Worm (Caenorhabditis elegans): Measurements from ENCODE around the gene C34F11.1.

C34F11.1 gene

DNA sequence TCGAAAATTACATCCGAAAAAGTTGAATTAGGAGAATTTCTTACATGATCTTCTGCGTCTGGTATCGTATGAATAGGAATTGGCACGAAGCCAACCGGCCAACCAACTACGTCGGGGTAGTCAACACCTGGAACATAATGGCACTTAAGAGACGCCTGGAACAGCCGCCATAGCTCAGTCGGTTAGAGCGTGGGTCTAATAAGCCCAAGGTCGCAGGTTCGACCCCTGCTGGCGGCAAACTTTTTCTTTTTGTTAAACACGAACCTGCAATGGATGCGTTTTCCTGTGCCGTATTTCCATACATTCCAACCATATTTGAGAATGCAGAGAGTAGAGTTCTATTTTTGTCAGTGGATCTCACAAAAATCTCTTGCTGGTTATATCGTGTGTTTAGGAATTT, 24.9 kb downstream of the C34F11.1 start (continued):
- peak; percentile 64; the same call in 1 of the 2 replicates for TF ChIP-seq dox-1 (GFP tag; IDR thresholded peaks at IDR 0.05)
- peak; percentile 93 for TF ChIP-seq tbp1 (GFP tag; optimal IDR thresholded peaks at IDR 0.05)
- peak; percentile 4 for TF ChIP-seq ztf-18 (tag; optimal IDR thresholded peaks at IDR 0.05)
- TF ChIP-seq egl-44 (GFP tag; IDR thresholded peaks at IDR 0.05) = no peak
- TF ChIP-seq rpc-1 (optimal IDR thresholded peaks at IDR 0.05) = peak; percentile 61
- peak; percentile 75 for TF ChIP-seq rpc-1 (tag; optimal IDR thresholded peaks at IDR 0.05)
- TF ChIP-seq die-1 (tag; optimal IDR thresholded peaks at IDR 0.05) = peak; percentile 33
- no peak for TF ChIP-seq chd-7 (tag; optimal IDR thresholded peaks at IDR 0.05)
- no peak for TF ChIP-seq lin-54 (GFP tag; optimal IDR thresholded peaks at IDR 0.05)
- TF ChIP-seq snpc-4 (GFP tag; optimal IDR thresholded peaks at IDR 0.05) = no peak
- no peak for TF ChIP-seq snpc-4 (tag; optimal IDR thresholded peaks at IDR 0.05)
- TF ChIP-seq nfyb-1 (GFP tag; IDR thresholded peaks at IDR 0.05) = peak; percentile 80
- peak; percentile 4 for TF ChIP-seq snpc-3.4 (tag; optimal IDR thresholded peaks at IDR 0.05)
- TF ChIP-seq ztf-28 (GFP tag; IDR thresholded peaks at IDR 0.05) = 0 out of 2 replicates have a peak, but pooled peaks have one; percentile 24
- peak; percentile 70 for TF ChIP-seq him-1 (tag; optimal IDR thresholded peaks at IDR 0.05)
- peak; percentile 53; the same call in 1 of the 2 replicates for TF ChIP-seq ekl-4 (GFP tag; IDR thresholded peaks at IDR 0.05)
- no peak for TF ChIP-seq fkh-3 (tag; optimal IDR thresholded peaks at IDR 0.05)
- peak; percentile 52; the same call in 1 of the 2 replicates for TF ChIP-seq madf-6 (GFP tag; IDR thresholded peaks at IDR 0.05)
- TF ChIP-seq nhr-120 (GFP tag; IDR thresholded peaks at IDR 0.05) = no peak
- peak; percentile 54 for TF ChIP-seq D2030.7 (GFP tag; IDR thresholded peaks at IDR 0.05)
- TF ChIP-seq ceh-27 (GFP tag; optimal IDR thresholded peaks at IDR 0.05) = peak; percentile 0
- no peak for TF ChIP-seq athp-1 (tag; optimal IDR thresholded peaks at IDR 0.05)
- no peak for TF ChIP-seq cebp-1 (GFP tag; IDR thresholded peaks at IDR 0.05)
- no peak for TF ChIP-seq cebp-1 (tag; optimal IDR thresholded peaks at IDR 0.05)

DNA sequence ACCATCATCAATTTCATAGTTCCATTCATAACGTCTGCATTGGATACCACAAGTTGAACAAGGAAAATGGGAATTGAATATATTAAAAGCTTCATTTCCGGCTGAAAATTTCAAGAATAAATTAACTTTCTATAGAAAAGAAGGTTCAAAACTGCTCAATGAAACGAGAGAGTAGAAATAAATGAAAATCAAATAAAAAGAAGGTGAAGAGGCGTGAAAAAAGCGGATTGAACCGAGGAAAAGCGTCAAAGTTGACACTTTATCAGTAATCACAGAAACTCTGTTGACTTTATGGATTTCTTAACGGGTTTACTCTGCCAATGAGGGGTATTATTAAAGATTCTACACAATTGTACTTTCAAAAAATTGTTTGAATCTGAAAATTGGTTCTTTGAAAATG, 25.6 kb downstream of the C34F11.1 start, which contains the start of gene pho-4:
Gene pho-4, minus strand, starts transcription at position 101 of the 400 bp plus-strand sequence.
- TF ChIP-seq nfyb-1 (GFP tag; IDR thresholded peaks at IDR 0.05) (no peak), attf-3 (GFP tag; conservative IDR thresholded peaks at IDR 0.05) (no peak), cebp-1 (GFP tag; IDR thresholded peaks at IDR 0.05) (no peak), cebp-1 (tag; optimal IDR thresholded peaks at IDR 0.05) (no peak)

ce11 chrII:5241560-5241959, 28.8 kb downstream of the C34F11.1 start, which contains the start of gene T16D1.1:
TSS of gene T16D1.1 (minus strand) at chrII:5241660.
- no peak for TF ChIP-seq dpff-1 (tag; optimal IDR thresholded peaks at IDR 0.05)
- TF ChIP-seq mcd-1 (GFP tag; IDR thresholded peaks at IDR 0.05) = no peak
- TF ChIP-seq tlf-1 (GFP tag; optimal IDR thresholded peaks at IDR 0.05) = no peak
- no peak for TF ChIP-seq attf-5 (GFP tag; optimal IDR thresholded peaks at IDR 0.05)
- no peak for TF ChIP-seq nfya-2 (GFP tag; IDR thresholded peaks at IDR 0.05)
- TF ChIP-seq F37B4.10 (GFP tag; IDR thresholded peaks at IDR 0.05) = no peak
- no peak for TF ChIP-seq lin-40 (tag; optimal IDR thresholded peaks at IDR 0.05)
- no peak for TF ChIP-seq sdz-38 (tag; optimal IDR thresholded peaks at IDR 0.05)
- no peak for TF ChIP-seq Y79H2A.3 (GFP tag; conservative IDR thresholded peaks at IDR 0.05)
- TF ChIP-seq madf-3 (GFP tag; IDR thresholded peaks at IDR 0.05) = no peak
- TF ChIP-seq hmg-20 (GFP tag; IDR thresholded peaks at IDR 0.05) = no peak
- TF ChIP-seq F57C9.4 (tag; optimal IDR thresholded peaks at IDR 0.05) = no peak
- TF ChIP-seq snpc-4 (GFP tag; optimal IDR thresholded peaks at IDR 0.05) = no peak
- TF ChIP-seq snpc-4 (tag; optimal IDR thresholded peaks at IDR 0.05) = no peak
- no peak for TF ChIP-seq aptf-2 (GFP tag; conservative IDR thresholded peaks at IDR 0.05)

Data from whole organism, young adult.